Worm (Caenorhabditis elegans): ENCODE measurements around the gene R13H4.7.

ce11 chrV:11885087-11885486, 17.0 kb upstream of the R13H4.7 start:
- TF ChIP-seq F57A8.1 (GFP tag; optimal IDR thresholded peaks at IDR 0.05) (no peak), ama-1 (optimal IDR thresholded peaks at IDR 0.05) (no peak), ama-1 (GFP tag; optimal IDR thresholded peaks at IDR 0.05) (no peak), ztf-25 (GFP tag; IDR thresholded peaks at IDR 0.05) (no peak), D2030.7 (GFP tag; IDR thresholded peaks at IDR 0.05) (no peak), unc-62 (GFP tag; optimal IDR thresholded peaks at IDR 0.05) (no peak)

Data from whole organism, young adult.